Fruit fly (Drosophila melanogaster): ENCODE results near the gene rpr.

rpr gene

dm6 chr3L:18400010-18400470 lies 1.8 kb upstream of the rpr start (continued):
- TF ChIP-seq oc (tag; optimal IDR thresholded peaks at IDR 0.05) (peak; percentile 29), nerfin-1 (tag; optimal IDR thresholded peaks at IDR 0.05) (peak; percentile 75), YL-1 (GFP tag; optimal IDR thresholded peaks at IDR 0.05) (no peak), BtbVII (GFP tag; optimal IDR thresholded peaks at IDR 0.05) (no peak), CG10147 (GFP tag; optimal IDR thresholded peaks at IDR 0.05) (no peak), bab2 (GFP tag; optimal IDR thresholded peaks at IDR 0.05) (no peak), CG10321 (GFP tag; IDR thresholded peaks at IDR 0.05) (peak; percentile 24; the same call in 1 of the 2 replicates), ttk (GFP tag; IDR thresholded peaks at IDR 0.05) (no peak), CG10543 (GFP tag; optimal IDR thresholded peaks at IDR 0.05) (peak; percentile 8), Mes4 (GFP tag; optimal IDR thresholded peaks at IDR 0.05) (no peak), otp (GFP tag; IDR thresholded peaks at IDR 0.05) (no peak), CG1832 (GFP tag; optimal IDR thresholded peaks at IDR 0.05) (peak; percentile 74), NC2β (GFP tag; optimal IDR thresholded peaks at IDR 0.05) (no peak), D (optimal IDR thresholded peaks at IDR 0.05) (peak; percentile 75), D (GFP tag; optimal IDR thresholded peaks at IDR 0.05) (peak; percentile 19), Atf6 (GFP tag; IDR thresholded peaks at IDR 0.05) (no peak), Blimp-1 (GFP tag; optimal IDR thresholded peaks at IDR 0.05) (peak; percentile 27), pzg (GFP tag; optimal IDR thresholded peaks at IDR 0.05) (no peak), Jarid2 (GFP tag; optimal IDR thresholded peaks at IDR 0.05) (peak; percentile 63), abd-A (tag; optimal IDR thresholded peaks at IDR 0.05) (peak; percentile 93), Xbp1 (GFP tag; optimal IDR thresholded peaks at IDR 0.05) (no peak), Nf-YC (tag; optimal IDR thresholded peaks at IDR 0.05) (peak; percentile 98), CG15479 (GFP tag; optimal IDR thresholded peaks at IDR 0.05) (peak; percentile 11), ems (GFP tag; optimal IDR thresholded peaks at IDR 0.05) (no peak), Deaf1 (tag; optimal IDR thresholded peaks at IDR 0.05) (peak; percentile 86), ewg (GFP tag; optimal IDR thresholded peaks at IDR 0.05) (no peak), CG13894 (tag; optimal IDR thresholded peaks at IDR 0.05) (peak; percentile 69), bsh (GFP tag; optimal IDR thresholded peaks at IDR 0.05) (no peak), Fer3 (tag; optimal IDR thresholded peaks at IDR 0.05) (no peak), kni (GFP tag; optimal IDR thresholded peaks at IDR 0.05) (peak; percentile 96), CG8924 (tag; optimal IDR thresholded peaks at IDR 0.05) (peak; percentile 14), jing (GFP tag; optimal IDR thresholded peaks at IDR 0.05) (peak; percentile 2), sqz (GFP tag; optimal IDR thresholded peaks at IDR 0.05) (peak; percentile 69), lmd (GFP tag; IDR thresholded peaks at IDR 0.05) (no peak), cg (GFP tag; optimal IDR thresholded peaks at IDR 0.05) (peak; percentile 88), Ada2b (GFP tag; IDR thresholded peaks at IDR 0.05) (no peak), CG9609 (GFP tag; optimal IDR thresholded peaks at IDR 0.05) (no peak), CG11093 (GFP tag; IDR thresholded peaks at IDR 0.05) (no peak), CrebB (tag; optimal IDR thresholded peaks at IDR 0.05) (no peak), Chrac-16 (GFP tag; optimal IDR thresholded peaks at IDR 0.05) (no peak), Dip3 (GFP tag; optimal IDR thresholded peaks at IDR 0.05) (no peak), zen2 (GFP tag; IDR thresholded peaks at IDR 0.05; ENCODE audit: partially characterized antibody) (0 out of 3 replicates have a peak, but pooled peaks have one; percentile 30), z (GFP tag; IDR thresholded peaks at IDR 0.05) (peak; percentile 80), D19A (tag; optimal IDR thresholded peaks at IDR 0.05) (peak; percentile 40), dati (GFP tag; IDR thresholded peaks at IDR 0.05) (no peak), dmrt99B (tag; optimal IDR thresholded peaks at IDR 0.05) (no peak), Trl (optimal IDR thresholded peaks at IDR 0.05) (peak in 1 of 2 experiments; percentile 3), Trl (GFP tag; optimal IDR thresholded peaks at IDR 0.05) (no peak), trem (tag; optimal IDR thresholded peaks at IDR 0.05) (peak; percentile 2), CG2199 (GFP tag; IDR thresholded peaks at IDR 0.05) (peak; percentile 97), CG6254 (GFP tag; optimal IDR thresholded peaks at IDR 0.05) (peak; percentile 13)

Measured in whole organism, embryonic.